Fruit fly (Drosophila melanogaster) whole organism, embryonic: ENCODE results near the gene cic.

ENCODE experiments used
- CG10462 ChIP-seq: fragments of 200-800 bp; sonication (Bioruptor generic); optimal IDR thresholded peaks from 2 replicates; lab custom pipeline; 2016; ENCODE audit warnings: missing biosample characterization, missing genetic modification characterization
- CG1233 ChIP-seq: fragments of 200-800 bp; sonication (Bioruptor generic); optimal IDR thresholded peaks from 4 replicates; lab custom pipeline; 2018; ENCODE audit warnings: missing biosample characterization, mild to moderate bottlenecking, missing genetic modification characterization
- CG13624 ChIP-seq: fragments of 200-800 bp; sonication (Bioruptor generic); optimal IDR thresholded peaks from 2 replicates; lab custom pipeline; 2016; ENCODE audit warnings: missing biosample characterization, missing genetic modification characterization
- CG13775 ChIP-seq: fragments of 200-800 bp; sonication (Bioruptor generic); optimal IDR thresholded peaks from 3 replicates; lab custom pipeline; 2017; ENCODE audit warnings: missing biosample characterization, mild to moderate bottlenecking, missing genetic modification characterization
- CG15073 ChIP-seq: fragments of 200-800 bp; sonication (Bioruptor generic); optimal IDR thresholded peaks from 2 replicates; lab custom pipeline; 2016; ENCODE audit warnings: missing biosample characterization, missing genetic modification characterization
- CG2202 ChIP-seq: fragments of 200-800 bp; sonication (Bioruptor generic); optimal IDR thresholded peaks from 2 replicates; lab custom pipeline; 2018; ENCODE audit warnings: missing biosample characterization, mild to moderate bottlenecking, missing genetic modification characterization
- CG2712 ChIP-seq: fragments of 200-800 bp; optimal IDR thresholded peaks from 3 replicates; lab custom pipeline; 2019; ENCODE audit warnings: missing biosample characterization, mild to moderate bottlenecking, missing genetic modification characterization, moderate library complexity
- CG3065 ChIP-seq: fragments of 200-800 bp; sonication (Bioruptor generic); optimal IDR thresholded peaks from 2 replicates; lab custom pipeline; 2016; ENCODE audit warnings: missing biosample characterization, missing genetic modification characterization
- CG3407 ChIP-seq: fragments of 200-800 bp; sonication (Bioruptor generic); optimal IDR thresholded peaks from 2 replicates; lab custom pipeline; 2018; ENCODE audit warnings: missing biosample characterization, mild to moderate bottlenecking, missing genetic modification characterization
- CG4730 ChIP-seq: fragments of 200-800 bp; sonication (Bioruptor generic); IDR thresholded peaks from 2 replicates; pipeline ENCODE4 v1.3.6; 2022; ENCODE audit warnings: missing biosample characterization, missing genetic modification characterization
- CG7271 ChIP-seq: fragments of 200-800 bp; sonication (Bioruptor generic); optimal IDR thresholded peaks from 2 replicates; lab custom pipeline; 2018; ENCODE audit warnings: missing biosample characterization, mild to moderate bottlenecking, missing genetic modification characterization, moderate library complexity
- CG7987 ChIP-seq: fragments of 200-800 bp; sonication (Bioruptor generic); optimal IDR thresholded peaks from 2 replicates; lab custom pipeline; 2018; ENCODE audit warnings: missing biosample characterization, mild to moderate bottlenecking, missing genetic modification characterization, moderate library complexity
- CG8388 ChIP-seq: fragments of 200-800 bp; sonication (Bioruptor generic); optimal IDR thresholded peaks from 2 replicates; lab custom pipeline; 2019; ENCODE audit warnings: missing biosample characterization, mild to moderate bottlenecking, missing genetic modification characterization, moderate library complexity
- CG9437 ChIP-seq: fragments of 200-800 bp; sonication (Bioruptor generic); optimal IDR thresholded peaks from 2 replicates; lab custom pipeline; 2018; ENCODE audit warnings: missing biosample characterization, mild to moderate bottlenecking, missing genetic modification characterization
- CG9609 ChIP-seq: fragments of 200-800 bp; sonication (Bioruptor generic); optimal IDR thresholded peaks from 3 replicates; lab custom pipeline; 2016; ENCODE audit warnings: missing biosample characterization, missing genetic modification characterization
- Camta ChIP-seq: fragments of 200-800 bp; sonication (Bioruptor generic); optimal IDR thresholded peaks from 2 replicates; lab custom pipeline; 2016; ENCODE audit warnings: missing biosample characterization, missing genetic modification characterization
- Dfd ChIP-seq, 2 experiments: fragments of >200 bp; optimal IDR thresholded peaks; 2 replicates each; lab custom pipeline; 2017; ENCODE audit warnings: missing biosample characterization in 2 of 2, missing genetic modification characterization in 2 of 2
- Doc2 ChIP-seq: fragments of 200-800 bp; sonication (Bioruptor generic); IDR thresholded peaks from 2 replicates; pipeline ENCODE4 v1.3.6; 2022; ENCODE audit warnings: missing biosample characterization, missing genetic modification characterization
- Drgx ChIP-seq: fragments of 200-800 bp; sonication (Bioruptor generic); IDR thresholded peaks from 2 replicates; pipeline ENCODE4 v1.3.6; 2022; ENCODE audit warnings: missing biosample characterization, missing genetic modification characterization
- Elba2 ChIP-seq: fragments of 200-800 bp; sonication (Bioruptor generic); optimal IDR thresholded peaks from 3 replicates; lab custom pipeline; 2016; ENCODE audit warnings: missing biosample characterization, missing genetic modification characterization
- Fer2 ChIP-seq: fragments of 200-800 bp; sonication (Bioruptor generic); optimal IDR thresholded peaks from 2 replicates; lab custom pipeline; 2018; ENCODE audit warnings: missing biosample characterization, mild to moderate bottlenecking, missing genetic modification characterization, moderate library complexity
- HHEX ChIP-seq: fragments of 200-800 bp; sonication (Bioruptor generic); optimal IDR thresholded peaks from 3 replicates; lab custom pipeline; 2017; ENCODE audit warnings: missing biosample characterization, mild to moderate bottlenecking, missing genetic modification characterization, missing genetic modification reagents
- HLH54F ChIP-seq: fragments of 200-800 bp; sonication (Bioruptor generic); optimal IDR thresholded peaks from 3 replicates; lab custom pipeline; 2016; ENCODE audit warnings: missing biosample characterization, missing genetic modification characterization
- Kr ChIP-seq: fragments of 200-800 bp; sonication (Bioruptor generic); optimal IDR thresholded peaks from 2 replicates; lab custom pipeline; 2017; ENCODE audit warnings: missing biosample characterization, mild to moderate bottlenecking, missing genetic modification characterization
- MESR4 ChIP-seq: fragments of 200-800 bp; sonication (Bioruptor generic); optimal IDR thresholded peaks from 2 replicates; lab custom pipeline; 2018; ENCODE audit warnings: missing biosample characterization, mild to moderate bottlenecking, missing genetic modification characterization, moderate library complexity
- Mes4 ChIP-seq: fragments of 200-800 bp; sonication (Bioruptor generic); optimal IDR thresholded peaks from 2 replicates; lab custom pipeline; 2016; ENCODE audit warnings: missing biosample characterization, missing genetic modification characterization
- NFAT ChIP-seq: fragments of 200-800 bp; sonication (Bioruptor generic); IDR thresholded peaks from 2 replicates; pipeline ENCODE4 v1.3.6; 2022; ENCODE audit warnings: missing biosample characterization, missing genetic modification characterization
- Sry-δ ChIP-seq: fragments of 200-800 bp; sonication (Bioruptor generic); optimal IDR thresholded peaks from 2 replicates; lab custom pipeline; 2016; ENCODE audit warnings: missing biosample characterization, missing genetic modification characterization
- Vsx1 ChIP-seq: fragments of 200-800 bp; sonication (Bioruptor generic); optimal IDR thresholded peaks from 2 replicates; lab custom pipeline; 2017; ENCODE audit warnings: missing biosample characterization, mild to moderate bottlenecking, missing genetic modification characterization, missing genetic modification reagents
- abd-A ChIP-seq: fragments of 200-800 bp; sonication (Bioruptor generic); optimal IDR thresholded peaks from 3 replicates; lab custom pipeline; 2019; ENCODE audit warnings: missing biosample characterization, mild to moderate bottlenecking, missing genetic modification characterization, moderate library complexity
- bab2 ChIP-seq: fragments of 200-800 bp; sonication (Bioruptor generic); optimal IDR thresholded peaks from 2 replicates; lab custom pipeline; 2016; ENCODE audit warnings: missing biosample characterization, missing genetic modification characterization
- br ChIP-seq: fragments of >200 bp; optimal IDR thresholded peaks from 2 replicates; lab custom pipeline; 2017
- cg ChIP-seq: fragments of 200-800 bp; sonication (Bioruptor generic); optimal IDR thresholded peaks from 3 replicates; lab custom pipeline; 2019; ENCODE audit warnings: missing biosample characterization, mild to moderate bottlenecking, missing genetic modification characterization, moderate library complexity
- chif ChIP-seq, 2 experiments: fragments of 200-800 bp; sonication (Bioruptor generic); optimal IDR thresholded peaks; 3 replicates each; lab custom pipeline; 2016; ENCODE audit warnings: missing biosample characterization in 2 of 2, missing genetic modification characterization in 2 of 2
- chinmo ChIP-seq: fragments of 200-800 bp; sonication (Bioruptor generic); IDR thresholded peaks from 4 replicates; pipeline ENCODE4 v1.3.6; 2022; ENCODE audit warnings: missing biosample characterization, missing genetic modification characterization; ENCODE audit not compliant: partially characterized antibody
- chm ChIP-seq: fragments of 200-800 bp; sonication (Bioruptor generic); IDR thresholded peaks from 2 replicates; pipeline ENCODE4 v1.3.6; 2022; ENCODE audit warnings: missing biosample characterization, missing genetic modification characterization
- croc ChIP-seq: fragments of 200-800 bp; sonication (Bioruptor generic); conservative IDR thresholded peaks from 3 replicates; pipeline ENCODE4 v1.3.6; 2022; ENCODE audit warnings: missing biosample characterization, missing genetic modification characterization
- dan ChIP-seq: fragments of 200-800 bp; sonication (Bioruptor generic); IDR thresholded peaks from 2 replicates; pipeline ENCODE4 v1.3.6; 2022; ENCODE audit warnings: missing biosample characterization, missing genetic modification characterization
- danr ChIP-seq: fragments of 200-800 bp; sonication (Bioruptor generic); IDR thresholded peaks from 2 replicates; pipeline ENCODE4 v1.3.6; 2022; ENCODE audit warnings: missing biosample characterization, missing genetic modification characterization
- grau ChIP-seq: fragments of 200-800 bp; optimal IDR thresholded peaks from 3 replicates; lab custom pipeline; 2019; ENCODE audit warnings: missing biosample characterization, mild to moderate bottlenecking, missing genetic modification characterization, moderate library complexity
- gt ChIP-seq: fragments of 200-800 bp; sonication (Bioruptor generic); IDR thresholded peaks from 2 replicates; pipeline ENCODE4 v1.3.6; 2022; ENCODE audit warnings: missing biosample characterization, missing genetic modification characterization
- hkb ChIP-seq, 2 experiments: fragments of 200-800 bp in 1 of 2; fragments of >200 bp in 1 of 2; sonication (Bioruptor generic) in 1 of 2; IDR thresholded peaks in 1 of 2; optimal IDR thresholded peaks in 1 of 2; 2 replicates each; pipeline versions ENCODE4 v1.3.6 to Lab custom; 2017 to 2022; ENCODE audit warnings: missing biosample characterization in 1 of 2, missing genetic modification characterization in 1 of 2
- knrl ChIP-seq: fragments of 200-800 bp; sonication (Bioruptor generic); IDR thresholded peaks from 3 replicates; pipeline ENCODE4 v1.3.6; 2022; ENCODE audit warnings: missing biosample characterization, missing genetic modification characterization; ENCODE audit not compliant: partially characterized antibody
- lilli ChIP-seq: fragments of 200-800 bp; sonication (Bioruptor generic); optimal IDR thresholded peaks from 3 replicates; lab custom pipeline; 2016; ENCODE audit warnings: missing biosample characterization, missing genetic modification characterization
- nau ChIP-seq: fragments of 200-800 bp; sonication (Bioruptor generic); optimal IDR thresholded peaks from 3 replicates; lab custom pipeline; 2017; ENCODE audit warnings: missing biosample characterization, mild to moderate bottlenecking, missing genetic modification characterization, missing genetic modification reagents
- oc ChIP-seq: fragments of 200-800 bp; sonication (Bioruptor generic); optimal IDR thresholded peaks from 2 replicates; lab custom pipeline; 2018; ENCODE audit warnings: missing biosample characterization, mild to moderate bottlenecking, missing genetic modification characterization, moderate library complexity
- pnt ChIP-seq: fragments of 200-800 bp; sonication (Bioruptor generic); optimal IDR thresholded peaks from 3 replicates; lab custom pipeline; 2016; ENCODE audit warnings: missing biosample characterization, missing genetic modification characterization
- schlank ChIP-seq: fragments of 200-800 bp; sonication (Bioruptor generic); optimal IDR thresholded peaks from 2 replicates; lab custom pipeline; 2018; ENCODE audit warnings: missing biosample characterization, mild to moderate bottlenecking, missing genetic modification characterization
- tx ChIP-seq: fragments of 200-800 bp; sonication (Bioruptor generic); optimal IDR thresholded peaks from 2 replicates; lab custom pipeline; 2016; ENCODE audit warnings: missing biosample characterization, missing genetic modification characterization
- zfh1 ChIP-seq: fragments of 200-800 bp; sonication (Bioruptor generic); IDR thresholded peaks from 3 replicates; pipeline ENCODE4 v1.3.6; 2022; ENCODE audit warnings: missing biosample characterization, missing genetic modification characterization

Gene cic

dm6 chr3R:20309661-20310497 is 57.3 kb downstream of the cic start (continued):
- TF ChIP-seq Kr (GFP tag; lab: Kevin White, UChicago) (no peak), Elba2 (peak; percentile 79), tx (no peak), bab2 (GFP tag; lab: Kevin White, UChicago) (no peak), CG13775 (no peak), CG7271 (tag; lab: Kevin White, UChicago) (no peak), CG8388 (GFP tag; lab: Kevin White, UChicago) (no peak), NFAT (no peak), Camta (GFP tag; lab: Kevin White, UChicago) (no peak), abd-A (tag; lab: Kevin White, UChicago) (no peak), grau (no peak), CG9609 (GFP tag; lab: Kevin White, UChicago) (no peak), Dfd (GFP tag; optimal IDR thresholded peaks at IDR 0.05; lab: Kevin White, UChicago) (no peak), br (lab: Kevin White, UChicago) (no peak), zfh1 (GFP tag; lab: Robert Waterston, UW) (no peak), chif (GFP tag; optimal IDR thresholded peaks at IDR 0.05; lab: Kevin White, UChicago) (no peak), Vsx1 (GFP tag; lab: Kevin White, UChicago) (peak; percentile 39), dan (GFP tag; lab: Robert Waterston, UW) (no peak), Drgx (GFP tag; lab: Robert Waterston, UW) (no peak), croc (no peak), gt (GFP tag; lab: Robert Waterston, UW) (no peak), CG15073 (GFP tag; lab: Kevin White, UChicago) (no peak), CG10462 (no peak), HLH54F (GFP tag; lab: Kevin White, UChicago) (no peak), CG1233 (GFP tag; lab: Kevin White, UChicago) (peak; percentile 12), MESR4 (GFP tag; lab: Kevin White, UChicago) (no peak), CG4730 (0 out of 2 replicates have a peak, but pooled peaks have one; percentile 6), Doc2 (no peak), CG2712 (tag; lab: Kevin White, UChicago) (no peak), danr (no peak), oc (tag; lab: Kevin White, UChicago) (no peak), schlank (tag; lab: Kevin White, UChicago) (no peak), CG7987 (no peak), CG13624 (GFP tag; lab: Kevin White, UChicago) (no peak), cg (GFP tag; lab: Kevin White, UChicago) (peak; percentile 68), CG3065 (GFP tag; lab: Kevin White, UChicago) (no peak), hkb (optimal IDR thresholded peaks at IDR 0.05; lab: Kevin White, UChicago) (no peak), hkb (GFP tag; IDR thresholded peaks at IDR 0.05; lab: Robert Waterston, UW) (no peak), CG2202 (tag; lab: Kevin White, UChicago) (no peak), lilli (GFP tag; lab: Kevin White, UChicago) (no peak), CG3407 (no peak), Sry-δ (no peak), pnt (GFP tag; lab: Kevin White, UChicago) (no peak), HHEX (GFP tag; lab: Kevin White, UChicago) (peak; percentile 31), Mes4 (GFP tag; lab: Kevin White, UChicago) (no peak), CG9437 (GFP tag; lab: Kevin White, UChicago) (no peak), Fer2 (no peak), chm (GFP tag; lab: Robert Waterston, UW) (no peak), knrl (GFP tag; lab: Robert Waterston, UW) (no peak), chinmo (0 out of 4 replicates have a peak, but pooled peaks have one; percentile 59), nau (no peak)
